Fruit fly (Drosophila melanogaster) Kc167 (cell line): ENCODE results near the gene dlg1.

Experiments
- insv ChIP-seq: fragments of >200 bp; optimal IDR thresholded peaks from 3 replicates; lab custom pipeline; 2018; ENCODE audit warnings: missing external identifiers
- ttk ChIP-seq: sonication (Bioruptor generic); optimal IDR thresholded peaks from 2 replicates; lab custom pipeline; 2017; ENCODE audit warnings: missing external identifiers

dm6 chrX:11453638-11454037 lies 84.2 kb downstream of the dlg1 start:
- TF ChIP-seq ttk (no peak), insv (lab: Kevin White, UChicago) (no peak)
